Worm (Caenorhabditis elegans): ENCODE results near the gene R05D3.8.

The R05D3.8 gene

ce11 chrIII:8319100-8319499 lies 39.0 kb downstream of the R05D3.8 start, which contains the start of gene F10E9.11 (continued):
- TF ChIP-seq lir-1 (GFP tag; conservative IDR thresholded peaks at IDR 0.05) = peak; percentile 82
- no peak for TF ChIP-seq Y56A3A.18 (GFP tag; IDR thresholded peaks at IDR 0.05)
- TF ChIP-seq K12H6.12 (tag; optimal IDR thresholded peaks at IDR 0.05) = peak; percentile 57
- 0 out of 2 replicates have a peak, but pooled peaks have one; percentile 55 for TF ChIP-seq ztf-25 (GFP tag; IDR thresholded peaks at IDR 0.05)
- no peak for TF ChIP-seq F57A8.1 (GFP tag; optimal IDR thresholded peaks at IDR 0.05)
- TF ChIP-seq sea-2 (GFP tag; IDR thresholded peaks at IDR 0.05) = no peak
- peak; percentile 5 for TF ChIP-seq pha-4 (tag; optimal IDR thresholded peaks at IDR 0.05)

ce11 chrIII:8318488-8318887 lies 39.6 kb downstream of the R05D3.8 start, which contains the start of gene sas-4:
Gene sas-4 (minus strand): TSS chrIII:8318588.
- TF ChIP-seq aptf-3 (GFP tag; IDR thresholded peaks at IDR 0.05) = no peak
- TF ChIP-seq efl-1 (GFP tag; optimal IDR thresholded peaks at IDR 0.05) = no peak
- no peak for TF ChIP-seq ztf-22 (GFP tag; optimal IDR thresholded peaks at IDR 0.05)
- no peak for TF ChIP-seq lin-54 (GFP tag; optimal IDR thresholded peaks at IDR 0.05)
- no peak for TF ChIP-seq chd-7 (tag; optimal IDR thresholded peaks at IDR 0.05)
- no peak for TF ChIP-seq him-1 (tag; optimal IDR thresholded peaks at IDR 0.05)
- no peak for TF ChIP-seq egl-44 (GFP tag; IDR thresholded peaks at IDR 0.05)
- TF ChIP-seq tlf-1 (GFP tag; optimal IDR thresholded peaks at IDR 0.05) = no peak
- no peak for TF ChIP-seq snpc-1.1 (tag; optimal IDR thresholded peaks at IDR 0.05; ENCODE audit: insufficient read depth)
- no peak for TF ChIP-seq F39B2.1 (GFP tag; IDR thresholded peaks at IDR 0.05)
- TF ChIP-seq ceh-91 (GFP tag; IDR thresholded peaks at IDR 0.05) = no peak
- TF ChIP-seq ekl-4 (GFP tag; IDR thresholded peaks at IDR 0.05) = no peak

ce11 chrIII:8312393-8312792 lies 45.7 kb downstream of the R05D3.8 start, which contains the start of gene F10E9.2:
Gene F10E9.2 (plus strand): TSS chrIII:8312693.
- no peak for TF ChIP-seq ceh-27 (GFP tag; optimal IDR thresholded peaks at IDR 0.05)
- no peak for TF ChIP-seq him-1 (tag; optimal IDR thresholded peaks at IDR 0.05)

- TF ChIP-seq F33H1.4 (GFP tag; IDR thresholded peaks at IDR 0.05) = 0 out of 2 replicates have a peak, but pooled peaks have one; percentile 12
- TF ChIP-seq sea-2 (GFP tag; IDR thresholded peaks at IDR 0.05) = no peak
Observed at ce11 chrIII:8310239-8311057, 47.7 kb downstream of the R05D3.8 start, which contains the start of gene F10E9.3. Gene F10E9.3 (plus strand): TSS chrIII:8311007.

ce11 chrIII:8308238-8308637 lies 49.9 kb downstream of the R05D3.8 start, which contains the start of gene F10E9.4:
Gene F10E9.4 (plus strand): TSS chrIII:8308538.
- no peak for TF ChIP-seq lag-1 (GFP tag; IDR thresholded peaks at IDR 0.05)
- TF ChIP-seq tbp1 (GFP tag; optimal IDR thresholded peaks at IDR 0.05) = no peak
- TF ChIP-seq ceh-91 (GFP tag; IDR thresholded peaks at IDR 0.05) = no peak
- no peak for TF ChIP-seq B0035.1 (tag; optimal IDR thresholded peaks at IDR 0.05)
- no peak for TF ChIP-seq Y56A3A.18 (GFP tag; IDR thresholded peaks at IDR 0.05)
- TF ChIP-seq F10E7.11 (tag; optimal IDR thresholded peaks at IDR 0.05) = no peak
- TF ChIP-seq madf-3 (GFP tag; IDR thresholded peaks at IDR 0.05) = no peak
- TF ChIP-seq Y95B8A.8 (GFP tag; IDR thresholded peaks at IDR 0.05) = no peak
- TF ChIP-seq Y67H2A.10 (GFP tag; conservative IDR thresholded peaks at IDR 0.05) = no peak
- TF ChIP-seq mcd-1 (GFP tag; IDR thresholded peaks at IDR 0.05) = no peak
- no peak for TF ChIP-seq K12H6.12 (tag; optimal IDR thresholded peaks at IDR 0.05)
- TF ChIP-seq C17E4.6 (GFP tag; IDR thresholded peaks at IDR 0.05) = no peak
- TF ChIP-seq athp-1 (tag; optimal IDR thresholded peaks at IDR 0.05) = no peak
- TF ChIP-seq nhr-27 (tag; optimal IDR thresholded peaks at IDR 0.05) = no peak
- no peak for TF ChIP-seq nhr-179 (tag; optimal IDR thresholded peaks at IDR 0.05)
- TF ChIP-seq snpc-4 (GFP tag; optimal IDR thresholded peaks at IDR 0.05) = no peak
- TF ChIP-seq snpc-4 (tag; optimal IDR thresholded peaks at IDR 0.05) = no peak
- TF ChIP-seq snpc-3.4 (tag; optimal IDR thresholded peaks at IDR 0.05) = no peak
- TF ChIP-seq xnd-1 (tag; optimal IDR thresholded peaks at IDR 0.05) = no peak

All from whole organism, young adult.